Worm (Caenorhabditis elegans) whole organism, L3 larva: ENCODE measurements around the gene srd-7.

Experiments used
- R02D3.7 ChIP-seq: fragments of 150-350 bp; optimal IDR thresholded peaks from 2 replicates; lab custom pipeline; 2014; ENCODE audit warnings: missing biosample characterization, missing genetic modification characterization
- fos-1 ChIP-seq: fragments of 150-350 bp; optimal IDR thresholded peaks from 2 replicates; lab custom pipeline; 2014; ENCODE audit warnings: missing biosample characterization, missing genetic modification characterization
- mdl-1 ChIP-seq: fragments of 150-350 bp; optimal IDR thresholded peaks from 2 replicates; lab custom pipeline; 2014; ENCODE audit warnings: missing biosample characterization, missing genetic modification characterization
- nfya-1 ChIP-seq: sonication (generic microtip); optimal IDR thresholded peaks from 2 replicates; lab custom pipeline; 2017; ENCODE audit warnings: missing genetic modification characterization, mild to moderate bottlenecking, missing compliant biosample characterization, antibody characterized with exemption, moderate library complexity; ENCODE audit not compliant: insufficient read depth
- nhr-237 ChIP-seq: fragments of 150-350 bp; optimal IDR thresholded peaks from 2 replicates; lab custom pipeline; 2014; ENCODE audit warnings: missing biosample characterization, missing genetic modification characterization
- snpc-4 ChIP-seq: fragments of 150-350 bp; optimal IDR thresholded peaks from 2 replicates; lab custom pipeline; 2014; ENCODE audit warnings: missing biosample characterization, missing genetic modification characterization

DNA sequence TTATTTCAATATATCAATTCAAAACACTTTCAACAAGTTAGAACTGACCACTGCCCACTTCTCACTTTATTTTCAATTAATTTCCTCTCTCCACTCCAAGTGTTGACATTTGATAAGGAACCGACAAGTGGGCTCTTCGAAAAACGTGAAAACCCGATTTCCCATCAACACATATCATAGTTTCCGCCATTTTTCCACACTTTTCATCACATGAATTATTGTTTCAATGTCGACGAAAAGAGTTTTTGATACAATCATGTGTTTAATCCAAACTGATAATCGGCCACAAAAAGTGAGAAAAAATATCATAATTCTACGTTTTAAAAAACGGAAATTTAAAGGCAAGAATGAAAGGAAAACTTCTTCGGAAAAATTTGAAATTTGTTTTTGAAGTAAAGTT, 9.0 kb upstream of the srd-7 start:
- no peak for TF ChIP-seq fos-1 (tag; lab: Kevin White, UChicago)
- no peak for TF ChIP-seq snpc-4 (tag; lab: Kevin White, UChicago)
- no peak for TF ChIP-seq mdl-1 (tag; lab: Kevin White, UChicago)
- TF ChIP-seq nfya-1 (tag; lab: Kevin White, UChicago), result no peak
- no peak for TF ChIP-seq R02D3.7 (tag; lab: Kevin White, UChicago)
- no peak for TF ChIP-seq nhr-237 (tag; lab: Kevin White, UChicago)
